Fruit fly (Drosophila melanogaster) whole organism, embryonic: Measurements from ENCODE around the gene Pde9.

Experiments used
- ATbp ChIP-seq: fragments of 200-800 bp; sonication (Bioruptor generic); optimal IDR thresholded peaks from 2 replicates; lab custom pipeline; 2017; ENCODE audit warnings: missing biosample characterization, mild to moderate bottlenecking, missing genetic modification characterization, missing genetic modification reagents
- Blimp-1 ChIP-seq: fragments of 200-800 bp; sonication (Bioruptor generic); optimal IDR thresholded peaks from 3 replicates; lab custom pipeline; 2018; ENCODE audit warnings: missing biosample characterization, missing genetic modification characterization, mild to moderate bottlenecking, moderate library complexity, missing genetic modification reagents
- C15 ChIP-seq: fragments of 200-800 bp; sonication (Bioruptor generic); IDR thresholded peaks from 3 replicates; pipeline ENCODE4 v1.3.6; 2022; ENCODE audit warnings: missing biosample characterization, missing genetic modification characterization
- CG10321 ChIP-seq: fragments of 200-800 bp; sonication (Bioruptor generic); IDR thresholded peaks from 2 replicates; pipeline ENCODE4 v1.3.6; 2022; ENCODE audit warnings: missing biosample characterization, missing genetic modification characterization
- CG11504 ChIP-seq: fragments of 200-800 bp; sonication (Bioruptor generic); optimal IDR thresholded peaks from 3 replicates; lab custom pipeline; 2019; ENCODE audit warnings: missing biosample characterization, mild to moderate bottlenecking, missing genetic modification characterization, moderate library complexity
- CG12391 ChIP-seq: fragments of 200-800 bp; sonication (Bioruptor generic); optimal IDR thresholded peaks from 3 replicates; lab custom pipeline; 2018; ENCODE audit warnings: missing biosample characterization, mild to moderate bottlenecking, missing genetic modification characterization, moderate library complexity
- CG13287 ChIP-seq: fragments of 200-800 bp; sonication (Bioruptor generic); IDR thresholded peaks from 2 replicates; pipeline ENCODE4 v1.3.6; 2022; ENCODE audit warnings: missing biosample characterization, missing genetic modification characterization; ENCODE audit not compliant: partially characterized antibody
- CG14710 ChIP-seq: fragments of 200-800 bp; sonication (Bioruptor generic); optimal IDR thresholded peaks from 3 replicates; lab custom pipeline; 2019; ENCODE audit warnings: missing biosample characterization, mild to moderate bottlenecking, missing genetic modification characterization, moderate library complexity
- CG1603 ChIP-seq: fragments of 200-800 bp; sonication (Bioruptor generic); optimal IDR thresholded peaks from 2 replicates; lab custom pipeline; 2019; ENCODE audit warnings: missing biosample characterization, mild to moderate bottlenecking, missing genetic modification characterization, moderate library complexity
- CG17328 ChIP-seq: fragments of 200-800 bp; sonication (Bioruptor generic); IDR thresholded peaks from 2 replicates; pipeline ENCODE4 v1.3.6; 2022; ENCODE audit warnings: missing biosample characterization, missing genetic modification characterization
- CG17359 ChIP-seq: fragments of 200-800 bp; sonication (Bioruptor generic); optimal IDR thresholded peaks from 3 replicates; lab custom pipeline; 2018; ENCODE audit warnings: missing biosample characterization, mild to moderate bottlenecking, missing genetic modification characterization, moderate library complexity
- CG17385 ChIP-seq: fragments of 200-800 bp; sonication (Bioruptor generic); optimal IDR thresholded peaks from 3 replicates; lab custom pipeline; 2018; ENCODE audit warnings: missing biosample characterization, mild to moderate bottlenecking, missing genetic modification characterization
- CG18599 ChIP-seq: fragments of 200-800 bp; sonication (Bioruptor generic); optimal IDR thresholded peaks from 3 replicates; lab custom pipeline; 2017; ENCODE audit warnings: missing biosample characterization, missing genetic modification characterization, mild to moderate bottlenecking, moderate library complexity, missing genetic modification reagents
- CG2678 ChIP-seq: fragments of 200-800 bp; sonication (Bioruptor generic); optimal IDR thresholded peaks from 3 replicates; lab custom pipeline; 2019; ENCODE audit warnings: missing biosample characterization, mild to moderate bottlenecking, missing genetic modification characterization, moderate library complexity
- CG32767 ChIP-seq: fragments of 200-800 bp; sonication (Bioruptor generic); IDR thresholded peaks from 2 replicates; pipeline ENCODE4 v1.3.6; 2022; ENCODE audit warnings: missing biosample characterization, missing genetic modification characterization
- CG34422 ChIP-seq: fragments of 200-800 bp; sonication (Bioruptor generic); IDR thresholded peaks from 3 replicates; pipeline ENCODE4 v1.3.6; 2022; ENCODE audit warnings: missing biosample characterization, missing genetic modification characterization
- CG4707 ChIP-seq: fragments of 200-800 bp; sonication (Bioruptor generic); optimal IDR thresholded peaks from 2 replicates; lab custom pipeline; 2018; ENCODE audit warnings: missing biosample characterization, mild to moderate bottlenecking, missing genetic modification characterization, moderate library complexity
- CG6683 ChIP-seq: fragments of 200-800 bp; sonication (Bioruptor generic); optimal IDR thresholded peaks from 2 replicates; lab custom pipeline; 2017; ENCODE audit warnings: missing biosample characterization, mild to moderate bottlenecking, missing genetic modification characterization, missing genetic modification reagents
- CG6689 ChIP-seq: fragments of 200-800 bp; sonication (Bioruptor generic); IDR thresholded peaks from 2 replicates; pipeline ENCODE4 v1.3.6; 2022; ENCODE audit warnings: missing biosample characterization, missing genetic modification characterization
- CG7357 ChIP-seq: fragments of 200-800 bp; sonication (Bioruptor generic); IDR thresholded peaks from 3 replicates; pipeline ENCODE4 v1.3.6; 2022; ENCODE audit warnings: missing biosample characterization, missing genetic modification characterization
- CG7839 ChIP-seq: fragments of 200-800 bp; sonication (Bioruptor generic); optimal IDR thresholded peaks from 3 replicates; lab custom pipeline; 2018; ENCODE audit warnings: missing biosample characterization, mild to moderate bottlenecking, missing genetic modification characterization, moderate library complexity
- E2f1 ChIP-seq: fragments of 200-800 bp; sonication (Bioruptor generic); IDR thresholded peaks from 2 replicates; pipeline ENCODE4 v1.3.6; 2022; ENCODE audit warnings: missing biosample characterization, missing genetic modification characterization
- Fer3 ChIP-seq: fragments of 200-800 bp; sonication (Bioruptor generic); optimal IDR thresholded peaks from 2 replicates; lab custom pipeline; 2018; ENCODE audit warnings: missing biosample characterization, mild to moderate bottlenecking, missing genetic modification characterization, moderate library complexity
- HmgD ChIP-seq: fragments of 200-800 bp; sonication (Bioruptor generic); optimal IDR thresholded peaks from 3 replicates; lab custom pipeline; 2016; ENCODE audit warnings: missing biosample characterization, missing genetic modification characterization
- Hmr ChIP-seq: fragments of 200-800 bp; sonication (Bioruptor generic); optimal IDR thresholded peaks from 3 replicates; lab custom pipeline; 2017; ENCODE audit warnings: mild to moderate bottlenecking, missing biosample characterization, missing genetic modification reagents, missing genetic modification characterization
- Lpt ChIP-seq: fragments of >200 bp; optimal IDR thresholded peaks from 2 replicates; lab custom pipeline; 2018; ENCODE audit warnings: missing biosample characterization, missing genetic modification characterization
- Meics ChIP-seq: fragments of 200-800 bp; sonication (Bioruptor generic); optimal IDR thresholded peaks from 2 replicates; lab custom pipeline; 2017; ENCODE audit warnings: missing biosample characterization, mild to moderate bottlenecking, missing genetic modification characterization
- Oli ChIP-seq: fragments of 200-800 bp; sonication (Bioruptor generic); optimal IDR thresholded peaks from 2 replicates; lab custom pipeline; 2018; ENCODE audit warnings: missing biosample characterization, mild to moderate bottlenecking, missing genetic modification characterization, moderate library complexity
- PHDP ChIP-seq: fragments of 200-800 bp; sonication (Bioruptor generic); optimal IDR thresholded peaks from 3 replicates; lab custom pipeline; 2018; ENCODE audit warnings: missing biosample characterization, mild to moderate bottlenecking, missing genetic modification characterization, moderate library complexity
- Spps ChIP-seq: fragments of 200-800 bp; sonication (Bioruptor generic); optimal IDR thresholded peaks from 2 replicates; lab custom pipeline; 2018; ENCODE audit warnings: missing biosample characterization, mild to moderate bottlenecking, missing genetic modification characterization
- Sry-δ ChIP-seq: fragments of 200-800 bp; sonication (Bioruptor generic); optimal IDR thresholded peaks from 2 replicates; lab custom pipeline; 2016; ENCODE audit warnings: missing biosample characterization, missing genetic modification characterization
- Ssrp ChIP-seq: fragments of 200-800 bp; sonication (Bioruptor generic); optimal IDR thresholded peaks from 2 replicates; lab custom pipeline; 2018; ENCODE audit warnings: missing biosample characterization, mild to moderate bottlenecking, missing genetic modification characterization, moderate library complexity
- Trl ChIP-seq, 3 experiments: fragments of >200 bp in 2 of 3; fragments of 200-800 bp in 1 of 3; sonication (Bioruptor generic) in 1 of 3; optimal IDR thresholded peaks; 2 replicates in 1 of 3; 3 replicates in 2 of 3; lab custom pipeline; 2016 to 2017; ENCODE audit warnings: missing biosample characterization in 1 of 3, missing genetic modification characterization in 1 of 3
- Xrp1 ChIP-seq: fragments of 200-800 bp; sonication (Bioruptor generic); IDR thresholded peaks from 2 replicates; pipeline ENCODE4 v1.3.6; 2022; ENCODE audit warnings: missing biosample characterization, missing genetic modification characterization
- YL-1 ChIP-seq: fragments of 200-800 bp; sonication (Bioruptor generic); optimal IDR thresholded peaks from 3 replicates; lab custom pipeline; 2017; ENCODE audit warnings: missing biosample characterization, mild to moderate bottlenecking, missing genetic modification characterization
- aop ChIP-seq: fragments of 200-800 bp; sonication (Bioruptor generic); IDR thresholded peaks from 2 replicates; pipeline ENCODE4 v1.3.6; 2022; ENCODE audit warnings: missing biosample characterization, missing genetic modification characterization
- ato ChIP-seq: fragments of 200-800 bp; sonication (Bioruptor generic); IDR thresholded peaks from 2 replicates; pipeline ENCODE4 v1.3.6; 2022; ENCODE audit warnings: missing biosample characterization, missing genetic modification characterization; ENCODE audit not compliant: partially characterized antibody
- az2 ChIP-seq: fragments of 200-800 bp; sonication (Bioruptor generic); optimal IDR thresholded peaks from 3 replicates; lab custom pipeline; 2016; ENCODE audit warnings: missing biosample characterization, missing genetic modification characterization
- ems ChIP-seq: fragments of 200-800 bp; sonication (Bioruptor generic); optimal IDR thresholded peaks from 3 replicates; lab custom pipeline; 2016; ENCODE audit warnings: missing biosample characterization, missing genetic modification characterization
- gem ChIP-seq: fragments of 200-800 bp; sonication (Bioruptor generic); optimal IDR thresholded peaks from 2 replicates; lab custom pipeline; 2019; ENCODE audit warnings: missing biosample characterization, mild to moderate bottlenecking, missing genetic modification characterization, moderate library complexity
- kah ChIP-seq: fragments of 200-800 bp; sonication (Bioruptor generic); optimal IDR thresholded peaks from 2 replicates; lab custom pipeline; 2018; ENCODE audit warnings: missing biosample characterization, mild to moderate bottlenecking, missing genetic modification characterization
- lab ChIP-seq: fragments of 200-800 bp; sonication (Bioruptor generic); optimal IDR thresholded peaks from 3 replicates; lab custom pipeline; 2017; ENCODE audit warnings: missing biosample characterization, missing genetic modification characterization, mild to moderate bottlenecking, moderate library complexity, missing genetic modification reagents
- oc ChIP-seq: fragments of 200-800 bp; sonication (Bioruptor generic); optimal IDR thresholded peaks from 2 replicates; lab custom pipeline; 2018; ENCODE audit warnings: missing biosample characterization, mild to moderate bottlenecking, missing genetic modification characterization, moderate library complexity
- pan ChIP-seq, 4 experiments: fragments of >200 bp in 3 of 4; fragments of 200-800 bp in 1 of 4; sonication (Bioruptor generic) in 1 of 4; optimal IDR thresholded peaks in 3 of 4; IDR thresholded peaks in 1 of 4; 2 replicates each; pipeline versions ENCODE4 v1.3.6 to Lab custom; 2017 to 2022; ENCODE audit warnings: missing biosample characterization in 2 of 4, missing genetic modification characterization in 2 of 4, mixed read lengths in 1 of 4
- phol ChIP-seq: fragments of 200-800 bp; sonication (Bioruptor generic); optimal IDR thresholded peaks from 3 replicates; lab custom pipeline; 2018; ENCODE audit warnings: missing biosample characterization, mild to moderate bottlenecking, missing genetic modification characterization, moderate library complexity
- row ChIP-seq: fragments of 200-800 bp; sonication (Bioruptor generic); IDR thresholded peaks from 3 replicates; pipeline ENCODE4 v1.3.6; 2022; ENCODE audit warnings: missing biosample characterization, missing genetic modification characterization
- sens ChIP-seq: fragments of 200-800 bp; sonication (Bioruptor generic); peaks from one replicate; lab custom pipeline; 2016; ENCODE audit warnings: missing biosample characterization, missing genetic modification characterization
- slbo ChIP-seq: fragments of 200-800 bp; sonication (Bioruptor generic); IDR thresholded peaks from 2 replicates; pipeline ENCODE4 v1.3.6; 2022; ENCODE audit warnings: missing biosample characterization, missing genetic modification characterization
- sob ChIP-seq: fragments of 200-800 bp; sonication (Bioruptor generic); IDR thresholded peaks from 2 replicates; pipeline ENCODE4 v1.3.6; 2022; ENCODE audit warnings: missing biosample characterization, missing genetic modification characterization
- sr ChIP-seq: fragments of 200-800 bp; sonication (Bioruptor generic); IDR thresholded peaks from 3 replicates; pipeline ENCODE4 v1.3.6; 2022; ENCODE audit warnings: missing biosample characterization, missing genetic modification characterization
- stc ChIP-seq: fragments of 200-800 bp; sonication (Bioruptor generic); IDR thresholded peaks from 2 replicates; pipeline ENCODE4 v1.3.6; 2022; ENCODE audit warnings: missing biosample characterization, missing genetic modification characterization

The Pde9 gene

dm6 chrX:12766286-12766685 is 130.8 kb downstream of the Pde9 start (continued):
- TF ChIP-seq Blimp-1 (GFP tag; lab: Kevin White, UChicago) (peak; percentile 15), CG11504 (tag; lab: Kevin White, UChicago) (peak; percentile 41), CG12391 (tag; lab: Kevin White, UChicago) (peak; percentile 1), Meics (no peak), CG7839 (tag; lab: Kevin White, UChicago) (peak; percentile 10), CG17385 (peak; percentile 4), Hmr (GFP tag; lab: Kevin White, UChicago) (peak; percentile 25), az2 (GFP tag; lab: Kevin White, UChicago) (peak; percentile 5), CG1603 (tag; lab: Kevin White, UChicago) (peak; percentile 47), CG18599 (GFP tag; lab: Kevin White, UChicago) (peak; percentile 23), phol (tag; lab: Kevin White, UChicago) (peak; percentile 16), CG2678 (tag; lab: Kevin White, UChicago) (peak; percentile 20), oc (tag; lab: Kevin White, UChicago) (no peak), CG13287 (GFP tag; lab: Robert Waterston, UW) (no peak), PHDP (tag; lab: Kevin White, UChicago) (peak; percentile 5), aop (GFP tag; lab: Robert Waterston, UW) (no peak), sr (GFP tag; lab: Robert Waterston, UW) (no peak), row (0 out of 3 replicates have a peak, but pooled peaks have one; percentile 8), pan (optimal IDR thresholded peaks at IDR 0.05; lab: Kevin White, UChicago) (no peak), pan (GFP tag; optimal IDR thresholded peaks at IDR 0.05 in 1 of 2, IDR thresholded peaks at IDR 0.05 in 1 of 2) (no peak), sob (GFP tag; lab: Robert Waterston, UW) (no peak), Xrp1 (GFP tag; lab: Robert Waterston, UW) (peak; percentile 50; the same call in 1 of the 2 replicates), ATbp (GFP tag; lab: Kevin White, UChicago) (peak; percentile 2), E2f1 (no peak), CG34422 (GFP tag; lab: Robert Waterston, UW) (no peak), gem (tag; lab: Kevin White, UChicago) (peak; percentile 37), CG6689 (GFP tag; lab: Robert Waterston, UW) (peak; percentile 29; the same call in 1 of the 2 replicates), slbo (GFP tag; lab: Robert Waterston, UW) (no peak), HmgD (no peak), CG10321 (GFP tag; lab: Robert Waterston, UW) (no peak), stc (GFP tag; lab: Robert Waterston, UW) (peak; percentile 25; the same call in 1 of the 2 replicates), CG4707 (no peak), Sry-δ (peak; percentile 6), CG32767 (GFP tag; lab: Robert Waterston, UW) (no peak), Oli (tag; lab: Kevin White, UChicago) (peak; percentile 27), CG17359 (tag; lab: Kevin White, UChicago) (peak; percentile 33), CG6683 (GFP tag; lab: Kevin White, UChicago) (no peak)
- TF ChIP-seq, all 482 proteins: peak for 40

dm6 chrX:12765736-12766135 is 131.4 kb downstream of the Pde9 start:
- no peak for TF ChIP-seq CG17328 (GFP tag; lab: Robert Waterston, UW)
- no peak for TF ChIP-seq kah (GFP tag; lab: Kevin White, UChicago)
- no peak for TF ChIP-seq CG7357 (GFP tag; lab: Robert Waterston, UW)
- TF ChIP-seq Ssrp (tag; lab: Kevin White, UChicago): no peak
- no peak for TF ChIP-seq Fer3
- TF ChIP-seq CG14710: no peak
- TF ChIP-seq C15 (GFP tag; lab: Robert Waterston, UW): no peak
- no peak for TF ChIP-seq lab
- TF ChIP-seq sens (GFP tag; lab: Kevin White, UChicago): peak; percentile 29
- no peak for TF ChIP-seq Spps (tag; lab: Kevin White, UChicago)
- TF ChIP-seq Lpt (GFP tag; lab: Kevin White, UChicago): no peak
- TF ChIP-seq YL-1 (GFP tag; lab: Kevin White, UChicago): no peak
- no peak for TF ChIP-seq ato
- no peak for TF ChIP-seq ems (GFP tag; lab: Kevin White, UChicago)
- TF ChIP-seq Trl (optimal IDR thresholded peaks at IDR 0.05; lab: Kevin White, UChicago): peak in 1 of 2 experiments; percentile 27
- TF ChIP-seq Trl (GFP tag; optimal IDR thresholded peaks at IDR 0.05; lab: Kevin White, UChicago): no peak
